Worm (Caenorhabditis elegans): Measurements from ENCODE around the gene F56D6.20.

DNA sequence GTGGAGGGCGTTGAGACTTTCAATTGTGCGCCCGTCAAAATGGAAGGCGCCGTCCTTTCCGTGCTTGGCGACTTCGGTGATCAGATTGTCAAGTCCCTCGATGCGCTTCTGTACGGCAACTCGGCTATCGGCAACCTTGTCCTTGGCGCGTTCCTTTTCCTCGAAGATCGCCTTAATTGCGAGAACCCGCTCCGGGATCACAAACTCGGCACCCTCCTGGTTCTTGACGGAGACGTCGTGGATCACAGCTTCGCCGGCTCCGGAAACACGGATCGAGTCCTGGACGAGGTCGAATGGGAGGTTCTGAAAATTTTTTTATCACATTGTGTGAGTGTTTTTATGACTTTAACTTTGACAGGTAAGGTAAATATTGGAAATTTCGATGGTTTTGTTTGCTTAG, 39.5 kb upstream of the F56D6.20 start:
- TF ChIP-seq dmd-4 (tag; optimal IDR thresholded peaks at IDR 0.05) (no peak), fos-1 (tag; optimal IDR thresholded peaks at IDR 0.05) (no peak), snpc-4 (tag; optimal IDR thresholded peaks at IDR 0.05) (no peak), nhr-77 (tag; optimal IDR thresholded peaks at IDR 0.05) (no peak), elt-3 (tag; optimal IDR thresholded peaks at IDR 0.05) (no peak), lin-39 (tag; optimal IDR thresholded peaks at IDR 0.05) (no peak), ama-1 (optimal IDR thresholded peaks at IDR 0.05) (no peak), unc-62 (GFP tag; optimal IDR thresholded peaks at IDR 0.05) (no peak), ceh-82 (tag; optimal IDR thresholded peaks at IDR 0.05) (no peak), unc-39 (tag; optimal IDR thresholded peaks at IDR 0.05) (no peak), zag-1 (tag; optimal IDR thresholded peaks at IDR 0.05) (no peak), skn-1 (tag; optimal IDR thresholded peaks at IDR 0.05) (no peak), nhr-21 (tag; optimal IDR thresholded peaks at IDR 0.05) (no peak), ZK546.5 (tag; optimal IDR thresholded peaks at IDR 0.05) (no peak)

Measured in whole organism, L2 larva.